Fruit fly (Drosophila melanogaster) Kc167 (cell line): ENCODE measurements around the gene osp.

ENCODE experiments used
- Sin3A ChIP-seq: fragments of >200 bp; optimal IDR thresholded peaks from 2 replicates; lab custom pipeline; 2018; ENCODE audit warnings: missing external identifiers
- h ChIP-seq: fragments of >200 bp; optimal IDR thresholded peaks from 3 replicates; lab custom pipeline; 2018; ENCODE audit warnings: missing external identifiers
- insv ChIP-seq: fragments of >200 bp; optimal IDR thresholded peaks from 3 replicates; lab custom pipeline; 2018; ENCODE audit warnings: missing external identifiers
- psq ChIP-seq: fragments of >200 bp; optimal IDR thresholded peaks from 2 replicates; lab custom pipeline; 2017; ENCODE audit warnings: missing external identifiers

- TF ChIP-seq Sin3A (lab: Kevin White, UChicago) (no peak), psq (lab: Kevin White, UChicago) (no peak), insv (lab: Kevin White, UChicago) (no peak), h (lab: Kevin White, UChicago) (no peak)
These were observed 1.7 kb upstream of the osp start for dm6 chr2L:14690791-14691190.
